Fruit fly (Drosophila melanogaster) whole organism, embryonic: ENCODE measurements around the gene smg.

Source experiments
- Adf1 ChIP-seq: fragments of 200-800 bp; sonication (Bioruptor generic); IDR thresholded peaks from 2 replicates; pipeline ENCODE4 v1.3.6; 2022; ENCODE audit warnings: missing biosample characterization, missing genetic modification characterization
- B-H2 ChIP-seq: fragments of 200-800 bp; sonication (Bioruptor generic); optimal IDR thresholded peaks from 2 replicates; lab custom pipeline; 2018; ENCODE audit warnings: missing biosample characterization, mild to moderate bottlenecking, missing genetic modification characterization
- CG10959 ChIP-seq: fragments of 200-800 bp; sonication (Bioruptor generic); IDR thresholded peaks from 2 replicates; pipeline ENCODE4 v1.3.6; 2022; ENCODE audit warnings: missing biosample characterization, missing genetic modification characterization
- CG11093 ChIP-seq: fragments of 200-800 bp; sonication (Bioruptor generic); IDR thresholded peaks from 3 replicates; pipeline ENCODE4 v1.3.6; 2022; ENCODE audit warnings: missing biosample characterization, missing genetic modification characterization
- CG11695 ChIP-seq: fragments of 200-800 bp; sonication (Bioruptor generic); IDR thresholded peaks from 3 replicates; pipeline ENCODE4 v1.3.6; 2022; ENCODE audit warnings: missing biosample characterization, missing genetic modification characterization
- CG11723 ChIP-seq: fragments of 200-800 bp; sonication (Bioruptor generic); optimal IDR thresholded peaks from 2 replicates; lab custom pipeline; 2017; ENCODE audit warnings: missing biosample characterization, mild to moderate bottlenecking, missing genetic modification characterization
- CG12391 ChIP-seq: fragments of 200-800 bp; sonication (Bioruptor generic); optimal IDR thresholded peaks from 3 replicates; lab custom pipeline; 2018; ENCODE audit warnings: missing biosample characterization, mild to moderate bottlenecking, missing genetic modification characterization, moderate library complexity
- CG12659 ChIP-seq: fragments of 200-800 bp; sonication (Bioruptor generic); optimal IDR thresholded peaks from 3 replicates; lab custom pipeline; 2017; ENCODE audit warnings: mild to moderate bottlenecking, missing biosample characterization, missing genetic modification reagents, missing genetic modification characterization
- CG14050 ChIP-seq: fragments of 200-800 bp; sonication (Bioruptor generic); IDR thresholded peaks from 3 replicates; pipeline ENCODE4 v1.3.6; 2022; ENCODE audit warnings: missing biosample characterization, missing genetic modification characterization
- CG15269 ChIP-seq: fragments of 200-800 bp; sonication (Bioruptor generic); optimal IDR thresholded peaks from 2 replicates; lab custom pipeline; 2018; ENCODE audit warnings: missing biosample characterization, mild to moderate bottlenecking, missing genetic modification characterization, moderate library complexity
- CG15696 ChIP-seq: fragments of 200-800 bp; sonication (Bioruptor generic); optimal IDR thresholded peaks from 2 replicates; lab custom pipeline; 2019; ENCODE audit warnings: missing biosample characterization, mild to moderate bottlenecking, missing genetic modification characterization, moderate library complexity
- CG17361 ChIP-seq: fragments of 200-800 bp; sonication (Bioruptor generic); IDR thresholded peaks from 3 replicates; pipeline ENCODE4 v1.3.6; 2022; ENCODE audit warnings: missing biosample characterization, missing genetic modification characterization
- CG2116 ChIP-seq: fragments of 200-800 bp; sonication (Bioruptor generic); optimal IDR thresholded peaks from 3 replicates; lab custom pipeline; 2018; ENCODE audit warnings: missing biosample characterization, mild to moderate bottlenecking, missing genetic modification characterization
- CG2889 ChIP-seq: fragments of 200-800 bp; sonication (Bioruptor generic); IDR thresholded peaks from 3 replicates; pipeline ENCODE4 v1.3.6; 2022; ENCODE audit warnings: missing biosample characterization, missing genetic modification characterization
- CG3407 ChIP-seq: fragments of 200-800 bp; sonication (Bioruptor generic); optimal IDR thresholded peaks from 2 replicates; lab custom pipeline; 2018; ENCODE audit warnings: missing biosample characterization, mild to moderate bottlenecking, missing genetic modification characterization
- CG3838 ChIP-seq: fragments of 200-800 bp; sonication (Bioruptor generic); optimal IDR thresholded peaks from 3 replicates; lab custom pipeline; 2016; ENCODE audit warnings: missing biosample characterization, missing genetic modification characterization
- CG3847 ChIP-seq: fragments of 200-800 bp; sonication (Bioruptor generic); IDR thresholded peaks from 2 replicates; pipeline ENCODE4 v1.3.6; 2022; ENCODE audit warnings: missing biosample characterization, missing genetic modification characterization
- CG43689 ChIP-seq: fragments of 200-800 bp; sonication (Bioruptor generic); IDR thresholded peaks from 2 replicates; pipeline ENCODE4 v1.3.6; 2022; ENCODE audit warnings: missing biosample characterization, missing genetic modification characterization
- CG5180 ChIP-seq: fragments of 200-800 bp; sonication (Bioruptor generic); optimal IDR thresholded peaks from 3 replicates; lab custom pipeline; 2017; ENCODE audit warnings: missing biosample characterization, missing genetic modification characterization, mild to moderate bottlenecking, moderate library complexity, missing genetic modification reagents
- CG6272 ChIP-seq: fragments of 200-800 bp; sonication (Bioruptor generic); IDR thresholded peaks from 2 replicates; pipeline ENCODE4 v1.3.6; 2022; ENCODE audit warnings: missing biosample characterization, missing genetic modification characterization
- CG7745 ChIP-seq: fragments of 200-800 bp; sonication (Bioruptor generic); optimal IDR thresholded peaks from 2 replicates; lab custom pipeline; 2018; ENCODE audit warnings: missing biosample characterization, mild to moderate bottlenecking, missing genetic modification characterization, moderate library complexity
- CG7839 ChIP-seq: fragments of 200-800 bp; sonication (Bioruptor generic); optimal IDR thresholded peaks from 3 replicates; lab custom pipeline; 2018; ENCODE audit warnings: missing biosample characterization, mild to moderate bottlenecking, missing genetic modification characterization, moderate library complexity
- CG7963 ChIP-seq: fragments of 200-800 bp; sonication (Bioruptor generic); IDR thresholded peaks from 3 replicates; pipeline ENCODE4 v1.3.6; 2022; ENCODE audit warnings: missing biosample characterization, missing genetic modification characterization; ENCODE audit not compliant: partially characterized antibody
- CG8089 ChIP-seq: fragments of 200-800 bp; sonication (Bioruptor generic); optimal IDR thresholded peaks from 3 replicates; lab custom pipeline; 2016; ENCODE audit warnings: missing biosample characterization, missing genetic modification characterization
- CG9817 ChIP-seq: fragments of 200-800 bp; sonication (Bioruptor generic); optimal IDR thresholded peaks from 2 replicates; lab custom pipeline; 2018; ENCODE audit warnings: missing biosample characterization, mild to moderate bottlenecking, missing genetic modification characterization, moderate library complexity
- CkIIα-i1 ChIP-seq: fragments of 200-800 bp; sonication (Bioruptor generic); IDR thresholded peaks from 2 replicates; pipeline ENCODE4 v1.3.6; 2022; ENCODE audit warnings: missing biosample characterization, missing genetic modification characterization
- CrebB ChIP-seq: fragments of 200-800 bp; sonication (Bioruptor generic); optimal IDR thresholded peaks from 3 replicates; lab custom pipeline; 2018; ENCODE audit warnings: missing biosample characterization, mild to moderate bottlenecking, missing genetic modification characterization
- D19B ChIP-seq: fragments of 200-800 bp; sonication (Bioruptor generic); optimal IDR thresholded peaks from 2 replicates; lab custom pipeline; 2017; ENCODE audit warnings: missing biosample characterization, mild to moderate bottlenecking, missing genetic modification characterization
- Doc2 ChIP-seq: fragments of 200-800 bp; sonication (Bioruptor generic); IDR thresholded peaks from 2 replicates; pipeline ENCODE4 v1.3.6; 2022; ENCODE audit warnings: missing biosample characterization, missing genetic modification characterization
- Ets97D ChIP-seq: fragments of 200-800 bp; sonication (Bioruptor generic); optimal IDR thresholded peaks from 3 replicates; lab custom pipeline; 2016; ENCODE audit warnings: missing biosample characterization, missing genetic modification characterization
- Nf-YC ChIP-seq: fragments of 200-800 bp; optimal IDR thresholded peaks from 3 replicates; lab custom pipeline; 2019; ENCODE audit warnings: missing biosample characterization, mild to moderate bottlenecking, missing genetic modification characterization, moderate library complexity
- NfI ChIP-seq: fragments of 200-800 bp; sonication (Bioruptor generic); optimal IDR thresholded peaks from 3 replicates; lab custom pipeline; 2018; ENCODE audit warnings: missing biosample characterization, mild to moderate bottlenecking, missing genetic modification characterization, moderate library complexity
- Poxn ChIP-seq: fragments of 200-800 bp; sonication (Bioruptor generic); IDR thresholded peaks from 2 replicates; pipeline ENCODE4 v1.3.6; 2022; ENCODE audit warnings: missing biosample characterization, missing genetic modification characterization
- abd-A ChIP-seq: fragments of 200-800 bp; sonication (Bioruptor generic); optimal IDR thresholded peaks from 3 replicates; lab custom pipeline; 2019; ENCODE audit warnings: missing biosample characterization, mild to moderate bottlenecking, missing genetic modification characterization, moderate library complexity
- az2 ChIP-seq: fragments of 200-800 bp; sonication (Bioruptor generic); optimal IDR thresholded peaks from 3 replicates; lab custom pipeline; 2016; ENCODE audit warnings: missing biosample characterization, missing genetic modification characterization
- bowl ChIP-seq: fragments of 200-800 bp; sonication (Bioruptor generic); IDR thresholded peaks from 2 replicates; pipeline ENCODE4 v1.3.6; 2022; ENCODE audit warnings: missing biosample characterization, missing genetic modification characterization
- inv ChIP-seq: fragments of 200-800 bp; sonication (Bioruptor generic); IDR thresholded peaks from 2 replicates; pipeline ENCODE4 v1.3.6; 2022; ENCODE audit warnings: missing biosample characterization, missing genetic modification characterization; ENCODE audit not compliant: partially characterized antibody
- kay ChIP-seq: fragments of 200-800 bp; sonication (Bioruptor generic); optimal IDR thresholded peaks from 2 replicates; lab custom pipeline; 2016; ENCODE audit warnings: missing biosample characterization, missing genetic modification characterization
- kni ChIP-seq: fragments of 200-800 bp; sonication (Bioruptor generic); optimal IDR thresholded peaks from 3 replicates; lab custom pipeline; 2017; ENCODE audit warnings: mild to moderate bottlenecking, missing biosample characterization, missing genetic modification reagents, missing genetic modification characterization
- maf-S ChIP-seq: fragments of 200-800 bp; sonication (Bioruptor generic); optimal IDR thresholded peaks from 2 replicates; lab custom pipeline; 2016; ENCODE audit warnings: missing biosample characterization, missing genetic modification characterization
- nerfin-1 ChIP-seq: fragments of 200-800 bp; sonication (Bioruptor generic); optimal IDR thresholded peaks from 3 replicates; lab custom pipeline; 2019; ENCODE audit warnings: missing biosample characterization, mild to moderate bottlenecking, missing genetic modification characterization, moderate library complexity
- oc ChIP-seq: fragments of 200-800 bp; sonication (Bioruptor generic); optimal IDR thresholded peaks from 2 replicates; lab custom pipeline; 2018; ENCODE audit warnings: missing biosample characterization, mild to moderate bottlenecking, missing genetic modification characterization, moderate library complexity
- prd ChIP-seq, 3 experiments: fragments of >200 bp in 2 of 3; fragments of 200-800 bp in 1 of 3; sonication (Bioruptor generic) in 1 of 3; optimal IDR thresholded peaks in 2 of 3; IDR thresholded peaks in 1 of 3; 2 replicates in 2 of 3; 3 replicates in 1 of 3; pipeline versions ENCODE4 v1.3.6 to Lab custom; 2017 to 2022; ENCODE audit warnings: missing biosample characterization in 1 of 3, missing genetic modification characterization in 1 of 3
- pum ChIP-seq: fragments of 200-800 bp; sonication (Bioruptor generic); optimal IDR thresholded peaks from 2 replicates; lab custom pipeline; 2016; ENCODE audit warnings: missing biosample characterization, missing genetic modification characterization
- sd ChIP-seq: fragments of 200-800 bp; sonication (Bioruptor generic); optimal IDR thresholded peaks from 3 replicates; lab custom pipeline; 2018; ENCODE audit warnings: missing biosample characterization, mild to moderate bottlenecking, missing genetic modification characterization, moderate library complexity
- sens ChIP-seq: fragments of 200-800 bp; sonication (Bioruptor generic); peaks from one replicate; lab custom pipeline; 2016; ENCODE audit warnings: missing biosample characterization, missing genetic modification characterization
- sqz ChIP-seq: fragments of 200-800 bp; sonication (Bioruptor generic); optimal IDR thresholded peaks from 3 replicates; lab custom pipeline; 2018; ENCODE audit warnings: missing biosample characterization, mild to moderate bottlenecking, missing genetic modification characterization
- tgo ChIP-seq: fragments of 200-800 bp; sonication (Bioruptor generic); IDR thresholded peaks from 3 replicates; pipeline ENCODE4 v1.3.6; 2022; ENCODE audit warnings: missing biosample characterization, missing genetic modification characterization
- wdn ChIP-seq: fragments of 200-800 bp; sonication (Bioruptor generic); IDR thresholded peaks from 2 replicates; pipeline ENCODE4 v1.3.6; 2022; ENCODE audit warnings: missing biosample characterization, missing genetic modification characterization
- yki ChIP-seq: fragments of >200 bp; optimal IDR thresholded peaks from 3 replicates; lab custom pipeline; 2018
- zen2 ChIP-seq: fragments of 200-800 bp; sonication (Bioruptor generic); IDR thresholded peaks from 3 replicates; pipeline ENCODE4 v1.3.6; 2022; ENCODE audit warnings: missing biosample characterization, missing genetic modification characterization; ENCODE audit not compliant: partially characterized antibody

Gene smg

dm6 chr3L:8954648-8955033, 43.1 kb downstream of the smg start, which contains the start of gene GNBP3 (continued):
- peak; percentile 43 for TF ChIP-seq CG12391 (tag; lab: Kevin White, UChicago)
- TF ChIP-seq CG43689 (GFP tag; lab: Robert Waterston, UW), result no peak
- peak; percentile 26 for TF ChIP-seq kay (GFP tag; lab: Kevin White, UChicago)
- peak; percentile 65 for TF ChIP-seq sqz (GFP tag; lab: Kevin White, UChicago)
- TF ChIP-seq kni, result peak; percentile 28
- TF ChIP-seq sd, result no peak
- no peak for TF ChIP-seq CG11093
- TF ChIP-seq CG14050 (GFP tag; lab: Robert Waterston, UW), result no peak
- no peak for TF ChIP-seq Adf1
- TF ChIP-seq bowl (GFP tag; lab: Robert Waterston, UW), result no peak
- peak; percentile 56; the same call in 2 of the 3 replicates for TF ChIP-seq CG17361 (GFP tag; lab: Robert Waterston, UW)
- no peak for TF ChIP-seq Doc2 (GFP tag; lab: Robert Waterston, UW)
- no peak for TF ChIP-seq pum (GFP tag; lab: Kevin White, UChicago)
- no peak for TF ChIP-seq prd (optimal IDR thresholded peaks at IDR 0.05; lab: Kevin White, UChicago)
- peak; percentile 77 for TF ChIP-seq prd (GFP tag; IDR thresholded peaks at IDR 0.05; lab: Robert Waterston, UW)
- TF ChIP-seq CG15696, result peak; percentile 82
- peak; percentile 13 for TF ChIP-seq D19B (GFP tag; lab: Kevin White, UChicago)
- no peak for TF ChIP-seq CG2116 (GFP tag; lab: Kevin White, UChicago)
- peak; percentile 67 for TF ChIP-seq CG7839 (tag; lab: Kevin White, UChicago)
- no peak for TF ChIP-seq abd-A (tag; lab: Kevin White, UChicago)
- TF ChIP-seq az2 (GFP tag; lab: Kevin White, UChicago), result peak; percentile 2
- TF ChIP-seq CG12659 (GFP tag; lab: Kevin White, UChicago), result no peak
- no peak for TF ChIP-seq oc
- peak; percentile 16 for TF ChIP-seq NfI (GFP tag; lab: Kevin White, UChicago)
- peak; percentile 65; the same call in 2 of the 3 replicates for TF ChIP-seq CG11695 (GFP tag; lab: Robert Waterston, UW)
- no peak for TF ChIP-seq CkIIα-i1 (GFP tag; lab: Robert Waterston, UW)
- TF ChIP-seq CG3847, result 0 out of 2 replicates have a peak, but pooled peaks have one; percentile 7
- TF ChIP-seq inv (GFP tag; lab: Robert Waterston, UW), result no peak
- TF ChIP-seq wdn, result 0 out of 2 replicates have a peak, but pooled peaks have one; percentile 17
- peak; percentile 30 for TF ChIP-seq CrebB (tag; lab: Kevin White, UChicago)
- 0 out of 2 replicates have a peak, but pooled peaks have one; percentile 19 for TF ChIP-seq CG6272 (GFP tag; lab: Robert Waterston, UW)
- TF ChIP-seq tgo (GFP tag; lab: Robert Waterston, UW), result no peak
- TF ChIP-seq nerfin-1 (tag; lab: Kevin White, UChicago), result no peak
- no peak for TF ChIP-seq CG5180 (GFP tag; lab: Kevin White, UChicago)
- peak; percentile 22 for TF ChIP-seq Nf-YC (tag; lab: Kevin White, UChicago)
- no peak for TF ChIP-seq CG8089 (GFP tag; lab: Kevin White, UChicago)
- TF ChIP-seq CG11723 (GFP tag; lab: Kevin White, UChicago), result no peak
- no peak for TF ChIP-seq zen2
- TF ChIP-seq CG15269, result peak; percentile 43
- peak; percentile 52 for TF ChIP-seq sens
- TF ChIP-seq maf-S, result no peak
- peak; percentile 69 for TF ChIP-seq CG10959
- TF ChIP-seq B-H2 (GFP tag; lab: Kevin White, UChicago), result peak; percentile 29
- peak; percentile 17 for TF ChIP-seq CG9817 (tag; lab: Kevin White, UChicago)
- no peak for TF ChIP-seq Ets97D (GFP tag; lab: Kevin White, UChicago)
- no peak for TF ChIP-seq yki (lab: Kevin White, UChicago)
- peak; percentile 37 for TF ChIP-seq CG3407 (GFP tag; lab: Kevin White, UChicago)
- TF ChIP-seq Poxn (GFP tag; lab: Robert Waterston, UW), result no peak
- no peak for TF ChIP-seq CG3838
- no peak for TF ChIP-seq CG7745 (tag; lab: Kevin White, UChicago)
- TF ChIP-seq CG2889 (GFP tag; lab: Robert Waterston, UW), result no peak
- TF ChIP-seq CG7963 (GFP tag; lab: Robert Waterston, UW), result no peak
